Worm (Caenorhabditis elegans): ENCODE data around the gene dhhc-6.

DNA sequence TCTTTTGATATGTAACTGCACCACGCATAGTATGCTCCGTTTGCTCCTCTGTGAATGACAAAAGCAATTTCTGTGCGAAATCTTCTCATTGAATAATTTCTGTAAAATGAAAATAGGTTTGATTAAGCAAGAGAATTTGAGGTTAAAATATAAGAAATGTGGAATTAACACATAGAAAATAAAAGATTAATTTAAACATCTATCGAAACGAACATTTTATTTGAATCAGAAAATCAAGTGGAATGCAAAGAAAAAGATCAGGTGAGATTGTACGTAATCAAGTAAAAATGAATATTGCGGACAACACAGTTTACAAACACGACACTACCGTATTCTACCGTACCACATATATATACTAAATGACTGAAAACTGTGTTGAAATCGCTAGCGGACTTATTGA lies 16.2 kb downstream of the dhhc-6 start, which contains the start of gene B0001.8:
- no peak for TF ChIP-seq nhr-11 (tag; optimal IDR thresholded peaks at IDR 0.05)
- no peak for TF ChIP-seq unc-130 (GFP tag; optimal IDR thresholded peaks at IDR 0.05)
- no peak for TF ChIP-seq egl-43 (GFP tag; IDR thresholded peaks at IDR 0.05)
- no peak for TF ChIP-seq T26A8.4 (GFP tag; IDR thresholded peaks at IDR 0.05)
- TF ChIP-seq lsy-2 (tag; optimal IDR thresholded peaks at IDR 0.05) = no peak
- no peak for TF ChIP-seq lir-3 (tag; optimal IDR thresholded peaks at IDR 0.05)
- TF ChIP-seq dve-1 (tag; optimal IDR thresholded peaks at IDR 0.05; ENCODE audit: insufficient read depth) = no peak
